Worm (Caenorhabditis elegans) whole organism, late embryonic: ENCODE measurements around the gene gcy-33.

Experiments used
- C08G9.2 ChIP-seq: sonication (generic microtip); optimal IDR thresholded peaks from 2 replicates; lab custom pipeline; 2016; ENCODE audit warnings: mild to moderate bottlenecking, missing genetic modification characterization, moderate library complexity, missing compliant biosample characterization
- C38D4.7 ChIP-seq: fragments of 200-800 bp; sonication (Bioruptor generic); optimal IDR thresholded peaks from 2 replicates; lab custom pipeline; 2018; ENCODE audit warnings: mild to moderate bottlenecking, missing genetic modification characterization, moderate library complexity, missing compliant biosample characterization
- F13H6.1 ChIP-seq: sonication (generic microtip); optimal IDR thresholded peaks from 2 replicates; lab custom pipeline; 2016; ENCODE audit warnings: missing genetic modification characterization, missing compliant biosample characterization
- K09A11.1 ChIP-seq: sonication (generic microtip); optimal IDR thresholded peaks from 2 replicates; lab custom pipeline; 2017; ENCODE audit warnings: antibody characterized with exemption, mild to moderate bottlenecking, missing genetic modification characterization, missing compliant biosample characterization; ENCODE audit not compliant: insufficient read depth
- T23F11.4 ChIP-seq: fragments of 200-800 bp; sonication (Bioruptor generic); optimal IDR thresholded peaks from 2 replicates; lab custom pipeline; 2018; ENCODE audit warnings: mild to moderate bottlenecking, missing genetic modification characterization, missing compliant biosample characterization
- Y22D7AL.16 ChIP-seq: sonication (generic microtip); optimal IDR thresholded peaks from 2 replicates; lab custom pipeline; 2016; ENCODE audit warnings: missing genetic modification characterization, missing compliant biosample characterization
- ceh-14 ChIP-seq: sonication (generic microtip); optimal IDR thresholded peaks from 2 replicates; lab custom pipeline; 2016; ENCODE audit warnings: missing genotype, missing genetic modification characterization, missing compliant biosample characterization
- ceh-18 ChIP-seq: sonication (generic microtip); optimal IDR thresholded peaks from 2 replicates; lab custom pipeline; 2016; ENCODE audit warnings: missing genetic modification characterization, missing compliant biosample characterization
- ceh-19 ChIP-seq: fragments of 200-800 bp; sonication (Bioruptor generic); optimal IDR thresholded peaks from 2 replicates; lab custom pipeline; 2018; ENCODE audit warnings: mild to moderate bottlenecking, missing genetic modification characterization, missing compliant biosample characterization
- ceh-2 ChIP-seq: sonication (generic microtip); optimal IDR thresholded peaks from 2 replicates; lab custom pipeline; 2016; ENCODE audit warnings: missing genotype, missing genetic modification characterization, missing compliant biosample characterization
- ceh-22 ChIP-seq: sonication (generic microtip); optimal IDR thresholded peaks from 2 replicates; lab custom pipeline; 2017; ENCODE audit warnings: missing biosample characterization, missing genetic modification characterization
- ceh-31 ChIP-seq: sonication (generic microtip); optimal IDR thresholded peaks from 2 replicates; lab custom pipeline; 2016; ENCODE audit warnings: missing genetic modification characterization, missing compliant biosample characterization
- ceh-34 ChIP-seq: sonication (generic microtip); optimal IDR thresholded peaks from 2 replicates; lab custom pipeline; 2016; ENCODE audit warnings: mild to moderate bottlenecking, missing genetic modification characterization, missing compliant biosample characterization
- ceh-48 ChIP-seq: sonication (generic microtip); optimal IDR thresholded peaks from 2 replicates; lab custom pipeline; 2016; ENCODE audit warnings: missing genetic modification characterization, inconsistent platforms, missing compliant biosample characterization
- ceh-6 ChIP-seq: fragments of 200-800 bp; sonication (Bioruptor generic); optimal IDR thresholded peaks from 2 replicates; lab custom pipeline; 2018; ENCODE audit warnings: mild to moderate bottlenecking, missing genetic modification characterization, missing compliant biosample characterization
- ceh-9 ChIP-seq: sonication (generic microtip); optimal IDR thresholded peaks from 2 replicates; lab custom pipeline; 2016; ENCODE audit warnings: mild to moderate bottlenecking, missing genetic modification characterization, inconsistent platforms, missing compliant biosample characterization
- che-1 ChIP-seq: sonication (generic microtip); optimal IDR thresholded peaks from 2 replicates; lab custom pipeline; 2016; ENCODE audit warnings: mild to moderate bottlenecking, missing genetic modification characterization, missing compliant biosample characterization
- dmd-4 ChIP-seq: sonication (generic microtip); optimal IDR thresholded peaks from 2 replicates; lab custom pipeline; 2016; ENCODE audit warnings: borderline replicate concordance, missing genetic modification characterization, missing compliant biosample characterization
- dve-1 ChIP-seq: sonication (generic microtip); optimal IDR thresholded peaks from 2 replicates; lab custom pipeline; 2017; ENCODE audit warnings: antibody characterized with exemption, mild to moderate bottlenecking, missing genetic modification characterization, missing compliant biosample characterization
- eyg-1 ChIP-seq: sonication (generic microtip); optimal IDR thresholded peaks from 2 replicates; lab custom pipeline; 2016; ENCODE audit warnings: missing genotype, missing genetic modification characterization, missing compliant biosample characterization
- fkh-10 ChIP-seq: fragments of 150-350 bp; optimal IDR thresholded peaks from 2 replicates; lab custom pipeline; 2014; ENCODE audit warnings: missing biosample characterization, missing genetic modification reagents, missing genetic modification characterization
- fkh-6 ChIP-seq: sonication (generic microtip); optimal IDR thresholded peaks from 2 replicates; lab custom pipeline; 2016; ENCODE audit warnings: missing genetic modification characterization, missing compliant biosample characterization
- hlh-15 ChIP-seq: sonication (generic microtip); optimal IDR thresholded peaks from 2 replicates; lab custom pipeline; 2016; ENCODE audit warnings: missing genetic modification characterization, missing compliant biosample characterization
- hlh-30 ChIP-seq: sonication (generic microtip); optimal IDR thresholded peaks from 2 replicates; lab custom pipeline; 2017; ENCODE audit warnings: antibody characterized with exemption, missing genetic modification characterization, missing compliant biosample characterization; ENCODE audit not compliant: insufficient read depth
- hlh-6 ChIP-seq: sonication (generic microtip); optimal IDR thresholded peaks from 2 replicates; lab custom pipeline; 2016; ENCODE audit warnings: missing genotype, missing genetic modification characterization, missing compliant biosample characterization
- hlh-8 ChIP-seq: sonication (generic microtip); optimal IDR thresholded peaks from 2 replicates; lab custom pipeline; 2016; ENCODE audit warnings: missing genotype, missing genetic modification characterization, missing compliant biosample characterization
- lim-6 ChIP-seq: sonication (generic microtip); optimal IDR thresholded peaks from 2 replicates; lab custom pipeline; 2016; ENCODE audit warnings: missing genetic modification characterization, missing compliant biosample characterization
- lin-11 ChIP-seq: fragments of 200-800 bp; sonication (Bioruptor generic); optimal IDR thresholded peaks from 2 replicates; lab custom pipeline; 2018; ENCODE audit warnings: mild to moderate bottlenecking, missing genetic modification characterization, missing compliant biosample characterization
- madf-2 ChIP-seq: sonication (generic microtip); optimal IDR thresholded peaks from 2 replicates; lab custom pipeline; 2017; ENCODE audit warnings: missing genetic modification characterization, missing compliant biosample characterization
- nfya-1 ChIP-seq: sonication (generic microtip); optimal IDR thresholded peaks from 2 replicates; lab custom pipeline; 2017; ENCODE audit warnings: missing genetic modification characterization, mild to moderate bottlenecking, missing compliant biosample characterization, antibody characterized with exemption, moderate library complexity
- nhr-11 ChIP-seq: fragments of 150-350 bp; optimal IDR thresholded peaks from 2 replicates; lab custom pipeline; 2014; ENCODE audit warnings: missing biosample characterization, missing genetic modification characterization
- nhr-232 ChIP-seq: sonication (generic microtip); optimal IDR thresholded peaks from 2 replicates; lab custom pipeline; 2016; ENCODE audit warnings: missing genetic modification characterization, missing compliant biosample characterization
- npax-4 ChIP-seq: sonication (generic microtip); optimal IDR thresholded peaks from 2 replicates; lab custom pipeline; 2016; ENCODE audit warnings: missing genetic modification characterization, missing compliant biosample characterization
- odd-2 ChIP-seq: sonication (generic microtip); optimal IDR thresholded peaks from 2 replicates; lab custom pipeline; 2017; ENCODE audit warnings: antibody characterized with exemption, mild to moderate bottlenecking, missing genetic modification characterization, missing compliant biosample characterization
- pag-3 ChIP-seq: sonication (generic microtip); optimal IDR thresholded peaks from 2 replicates; lab custom pipeline; 2016; ENCODE audit warnings: missing compliant biosample characterization, missing genetic modification characterization, borderline replicate concordance
- pat-9 ChIP-seq: fragments of 200-800 bp; sonication (Bioruptor generic); optimal IDR thresholded peaks from 2 replicates; lab custom pipeline; 2018; ENCODE audit warnings: mild to moderate bottlenecking, missing genetic modification characterization, moderate library complexity, missing compliant biosample characterization
- pax-1 ChIP-seq: fragments of 150-350 bp; optimal IDR thresholded peaks from 2 replicates; lab custom pipeline; 2014; ENCODE audit warnings: missing biosample characterization, missing genetic modification characterization
- pha-2 ChIP-seq: sonication (generic microtip); optimal IDR thresholded peaks from 2 replicates; lab custom pipeline; 2017; ENCODE audit warnings: mild to moderate bottlenecking, missing genetic modification characterization, missing compliant biosample characterization
- pha-4 ChIP-seq: fragments of 150-350 bp; optimal IDR thresholded peaks from 2 replicates; lab custom pipeline; 2018; ENCODE audit warnings: missing biosample characterization, missing genetic modification reagents, missing genetic modification characterization
- pqm-1 ChIP-seq: sonication (generic microtip); optimal IDR thresholded peaks from 2 replicates; lab custom pipeline; 2016; ENCODE audit warnings: missing genetic modification characterization, missing compliant biosample characterization
- pros-1 ChIP-seq: fragments of 150-350 bp; optimal IDR thresholded peaks from 2 replicates; lab custom pipeline; 2014; ENCODE audit warnings: missing biosample characterization, missing genetic modification reagents, missing genetic modification characterization
- ref-2 ChIP-seq: sonication (generic microtip); optimal IDR thresholded peaks from 2 replicates; lab custom pipeline; 2016; ENCODE audit warnings: missing genetic modification characterization, missing compliant biosample characterization
- rnt-1 ChIP-seq: sonication (generic microtip); optimal IDR thresholded peaks from 2 replicates; lab custom pipeline; 2016; ENCODE audit warnings: missing genetic modification characterization, missing compliant biosample characterization
- sox-4 ChIP-seq: sonication (generic microtip); optimal IDR thresholded peaks from 2 replicates; lab custom pipeline; 2017; ENCODE audit warnings: mild to moderate bottlenecking, missing genetic modification characterization, inconsistent platforms, missing compliant biosample characterization
- tbx-2 ChIP-seq: sonication (generic microtip); optimal IDR thresholded peaks from 2 replicates; lab custom pipeline; 2016; ENCODE audit warnings: missing genetic modification characterization, missing compliant biosample characterization
- tbx-7 ChIP-seq: sonication (generic microtip); optimal IDR thresholded peaks from 2 replicates; lab custom pipeline; 2016; ENCODE audit warnings: missing genotype, missing genetic modification characterization, missing compliant biosample characterization
- ttx-3 ChIP-seq: sonication (generic microtip); optimal IDR thresholded peaks from 2 replicates; lab custom pipeline; 2016; ENCODE audit warnings: missing genetic modification reagents, missing genetic modification characterization, missing compliant biosample characterization
- unc-3 ChIP-seq, 2 experiments: fragments of 200-800 bp in 1 of 2; sonication (Bioruptor generic) in 1 of 2; sonication (generic microtip) in 1 of 2; conservative IDR thresholded peaks in 1 of 2; optimal IDR thresholded peaks in 1 of 2; 2 replicates each; pipeline versions ENCODE4 v1.3.6 to Lab custom; 2016 to 2022; ENCODE audit warnings: missing compliant biosample characterization in 2 of 2, missing genetic modification characterization in 2 of 2, missing genetic modification reagents in 1 of 2
- unc-55 ChIP-seq: sonication (generic microtip); optimal IDR thresholded peaks from 2 replicates; lab custom pipeline; 2017; ENCODE audit warnings: missing biosample characterization, missing genetic modification reagents, missing genetic modification characterization
- unc-86 ChIP-seq: sonication (generic microtip); optimal IDR thresholded peaks from 2 replicates; lab custom pipeline; 2016; ENCODE audit warnings: missing genetic modification characterization, missing compliant biosample characterization
- ztf-16 ChIP-seq: sonication (generic microtip); optimal IDR thresholded peaks from 2 replicates; lab custom pipeline; 2017; ENCODE audit warnings: missing genetic modification characterization, missing compliant biosample characterization

The gcy-33 gene

DNA sequence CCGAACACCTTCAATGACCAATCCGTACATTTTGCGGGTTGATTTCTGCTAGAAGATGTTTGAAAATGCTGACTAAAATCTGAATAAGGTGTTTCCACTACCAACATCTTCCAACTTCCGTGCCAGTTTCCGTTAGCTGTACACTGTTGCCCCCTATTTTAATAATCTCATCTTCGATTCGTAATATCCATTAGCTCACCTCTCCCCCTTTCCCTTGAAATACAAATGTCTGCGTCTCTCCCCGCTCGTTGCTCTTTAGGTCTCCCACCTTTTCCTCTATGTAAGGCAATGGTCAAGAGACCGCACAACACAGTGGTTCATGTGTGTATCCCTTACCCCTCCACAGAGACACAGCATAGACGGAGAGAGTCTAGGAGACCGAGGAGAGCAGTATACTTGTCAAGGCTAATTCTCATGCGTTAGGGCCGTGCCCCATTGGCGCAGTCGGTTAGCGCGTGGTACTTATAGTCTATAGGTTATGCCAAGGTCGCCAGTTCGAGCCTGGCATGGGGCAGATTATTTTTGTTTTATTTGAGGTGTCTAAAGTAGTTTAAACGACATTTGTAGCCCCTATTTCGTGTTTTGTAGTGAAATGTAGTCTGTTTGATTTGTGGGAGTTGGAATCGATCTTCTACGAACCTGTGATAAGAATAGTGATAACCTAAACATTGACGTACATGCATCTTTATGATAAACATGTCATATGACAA lies at the start of gene gcy-33:
Gene gcy-33, minus strand, starts transcription at position 51 of the 710 bp plus-strand sequence.
- TF ChIP-seq eyg-1 (tag; lab: Kevin White, UChicago) (peak; percentile 96), unc-86 (tag; lab: Kevin White, UChicago) (peak; percentile 97), unc-55 (GFP tag; lab: Kevin White, UChicago) (no peak), pros-1 (peak; percentile 39), ceh-31 (tag; lab: Kevin White, UChicago) (peak; percentile 91), hlh-15 (tag; lab: Kevin White, UChicago) (peak; percentile 95), unc-3 (GFP tag; conservative IDR thresholded peaks at IDR 0.05; lab: Robert Waterston, UW) (peak; percentile 95), unc-3 (tag; optimal IDR thresholded peaks at IDR 0.05; lab: Kevin White, UChicago) (peak; percentile 94), sox-4 (peak; percentile 91), K09A11.1 (tag; lab: Kevin White, UChicago) (peak; percentile 70), ceh-48 (tag; lab: Kevin White, UChicago) (peak; percentile 88), pqm-1 (tag; lab: Kevin White, UChicago) (peak; percentile 93), ceh-18 (tag; lab: Kevin White, UChicago) (peak; percentile 93), Y22D7AL.16 (peak; percentile 95), nfya-1 (peak; percentile 87), F13H6.1 (tag; lab: Kevin White, UChicago) (peak; percentile 89), pax-1 (no peak), fkh-6 (peak; percentile 93), ceh-9 (peak; percentile 80), lim-6 (tag; lab: Kevin White, UChicago) (peak; percentile 68), hlh-8 (tag; lab: Kevin White, UChicago) (peak; percentile 75), hlh-30 (peak; percentile 86), rnt-1 (peak; percentile 85), pag-3 (tag; lab: Kevin White, UChicago) (peak; percentile 73), ceh-34 (peak; percentile 95), pha-4 (tag; lab: Kevin White, UChicago) (no peak), ceh-22 (tag; lab: Kevin White, UChicago) (no peak), ceh-2 (peak; percentile 94), T23F11.4 (GFP tag; lab: Kevin White, UChicago) (peak; percentile 96), ref-2 (tag; lab: Kevin White, UChicago) (peak; percentile 94), hlh-6 (tag; lab: Kevin White, UChicago) (peak; percentile 97), C08G9.2 (tag; lab: Kevin White, UChicago) (peak; percentile 85), ttx-3 (tag; lab: Kevin White, UChicago) (peak; percentile 93), ztf-16 (peak; percentile 95), pat-9 (peak; percentile 93), npax-4 (tag; lab: Kevin White, UChicago) (peak; percentile 92), nhr-232 (tag; lab: Kevin White, UChicago) (peak; percentile 94), ceh-14 (tag; lab: Kevin White, UChicago) (peak; percentile 96), ceh-6 (GFP tag; lab: Kevin White, UChicago) (peak; percentile 95), lin-11 (tag; lab: Kevin White, UChicago) (peak; percentile 86), odd-2 (peak; percentile 52), che-1 (tag; lab: Kevin White, UChicago) (peak; percentile 93), tbx-7 (peak; percentile 46), dmd-4 (tag; lab: Kevin White, UChicago) (peak; percentile 86), C38D4.7 (GFP tag; lab: Kevin White, UChicago) (peak; percentile 91), pha-2 (peak; percentile 94), madf-2 (tag; lab: Kevin White, UChicago) (peak; percentile 94), tbx-2 (tag; lab: Kevin White, UChicago) (peak; percentile 97), nhr-11 (tag; lab: Kevin White, UChicago) (no peak), ceh-19 (peak; percentile 95), dve-1 (tag; lab: Kevin White, UChicago) (peak; percentile 88), fkh-10 (GFP tag; lab: Kevin White, UChicago) (peak; percentile 48)
